Worm (Caenorhabditis elegans) whole organism, young adult: ENCODE data around the gene srw-4.

ENCODE experiments used
- F22D6.2 ChIP-seq: sonication (generic microtip); optimal IDR thresholded peaks from 2 replicates; lab custom pipeline; 2016; ENCODE audit warnings: mild to moderate bottlenecking, missing genetic modification characterization, missing compliant biosample characterization
- snpc-3.4 ChIP-seq: sonication (generic microtip); optimal IDR thresholded peaks from 2 replicates; lab custom pipeline; 2017; ENCODE audit warnings: missing genetic modification characterization, mild to moderate bottlenecking, missing compliant biosample characterization, antibody characterized with exemption, moderate library complexity, missing genotype, missing genetic modification reagents
- snpc-4 ChIP-seq, 5 experiments: fragments of 150-350 bp in 1 of 5; sonication (generic microtip) in 4 of 5; optimal IDR thresholded peaks; 2 replicates each; lab custom pipeline; 2014 to 2018; ENCODE audit warnings: missing genetic modification characterization in 5 of 5, missing biosample characterization in 3 of 5, antibody characterized with exemption in 2 of 5, mild to moderate bottlenecking in 2 of 5, missing compliant biosample characterization in 2 of 5, missing genotype in 2 of 5, moderate library complexity in 2 of 5, missing genetic modification reagents in 1 of 5
- zfh-2 ChIP-seq: fragments of 200-800 bp; sonication (Bioruptor generic); conservative IDR thresholded peaks from 2 replicates; pipeline ENCODE4 v1.3.6; 2022; ENCODE audit warnings: missing genetic modification reagents, missing genetic modification characterization, missing compliant biosample characterization

DNA sequence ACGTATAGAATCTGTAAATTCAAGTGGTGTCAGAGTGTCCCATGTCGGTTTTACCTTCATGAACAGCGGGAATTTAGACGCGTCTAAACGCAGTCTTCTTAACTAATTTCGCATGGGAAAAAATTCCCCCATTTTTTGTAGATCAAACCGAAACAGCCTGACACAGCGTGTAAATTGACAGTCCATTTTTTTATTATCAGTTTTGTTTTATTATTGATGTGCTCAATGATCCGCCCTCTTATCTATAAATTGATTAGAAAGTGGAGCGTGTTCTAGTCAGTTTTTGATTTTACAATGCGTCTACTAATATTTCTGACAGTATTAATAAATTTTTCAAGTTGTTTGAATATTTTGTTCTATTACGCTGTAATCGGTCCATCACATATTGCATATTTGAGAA is 39.5 kb downstream of the srw-4 start, which contains the start of gene ugt-53:
- TF ChIP-seq F22D6.2 (tag; lab: Kevin White, UChicago) (no peak), zfh-2 (GFP tag; lab: Robert Waterston, UW) (no peak), snpc-3.4 (tag; lab: Kevin White, UChicago) (no peak), snpc-4 (GFP tag; optimal IDR thresholded peaks at IDR 0.05; lab: Kevin White, UChicago) (no peak), snpc-4 (tag; optimal IDR thresholded peaks at IDR 0.05; lab: Kevin White, UChicago) (no peak)
